Worm (Caenorhabditis elegans): ENCODE measurements around the gene frh-1.

- TF ChIP-seq fos-1 (tag; optimal IDR thresholded peaks at IDR 0.05), result no peak
- TF ChIP-seq elt-1 (tag; optimal IDR thresholded peaks at IDR 0.05), result no peak
Observed at ce11 chrII:5959575-5960119, 42.4 kb downstream of the frh-1 start.
